Worm (Caenorhabditis elegans): ENCODE measurements around the gene srh-116.
"Not testable (repeated sequence)": the region's sequence is repeated elsewhere in the genome, so short reads cannot be mapped to it uniquely, and the experiment has no call there.

srh-116 gene

ce11 chrV:17255028-17255427, at the start of gene srh-116:
Gene srh-116 (minus strand): TSS chrV:17255128.
- TF ChIP-seq unc-62 (GFP tag; optimal IDR thresholded peaks at IDR 0.05): not testable (repeated sequence)

ce11 chrV:17303392-17303791, 48.5 kb upstream of the srh-116 start:
- TF ChIP-seq unc-62 (GFP tag; optimal IDR thresholded peaks at IDR 0.05): no peak

ce11 chrV:17302754-17303153, 47.8 kb upstream of the srh-116 start, which contains the start of gene sri-70:
Gene sri-70 (plus strand): TSS chrV:17303054.
- TF ChIP-seq unc-62 (GFP tag; optimal IDR thresholded peaks at IDR 0.05): no peak

- no peak for TF ChIP-seq unc-62 (GFP tag; optimal IDR thresholded peaks at IDR 0.05)
Measured at ce11 chrV:17301375-17301774, 46.4 kb upstream of the srh-116 start, which contains the start of gene K10G4.5. Gene K10G4.5 (minus strand): TSS chrV:17301475.

ce11 chrV:17298657-17299056, 43.7 kb upstream of the srh-116 start:
- no peak for TF ChIP-seq unc-62 (GFP tag; optimal IDR thresholded peaks at IDR 0.05)

- no peak for TF ChIP-seq unc-62 (GFP tag; optimal IDR thresholded peaks at IDR 0.05)
Measured at ce11 chrV:17296443-17296842, 41.5 kb upstream of the srh-116 start.

- TF ChIP-seq unc-62 (GFP tag; optimal IDR thresholded peaks at IDR 0.05): no peak
Measured at ce11 chrV:17292740-17293139, 37.8 kb upstream of the srh-116 start.

- no peak for TF ChIP-seq unc-62 (GFP tag; optimal IDR thresholded peaks at IDR 0.05)
Measured at ce11 chrV:17284159-17284558, 29.2 kb upstream of the srh-116 start.

ce11 chrV:17273249-17273648, 18.3 kb upstream of the srh-116 start, which contains the start of gene K10G4.10:
Gene K10G4.10 (plus strand): TSS chrV:17273549.
- no peak for TF ChIP-seq unc-62 (GFP tag; optimal IDR thresholded peaks at IDR 0.05)

ce11 chrV:17272112-17272511, 17.2 kb upstream of the srh-116 start:
- TF ChIP-seq unc-62 (GFP tag; optimal IDR thresholded peaks at IDR 0.05): no peak

ce11 chrV:17264855-17265254, 9.9 kb upstream of the srh-116 start, which contains the start of gene K10G4.3:
Gene K10G4.3 (minus strand): TSS chrV:17264955.
- TF ChIP-seq unc-62 (GFP tag; optimal IDR thresholded peaks at IDR 0.05): not testable (repeated sequence)

- TF ChIP-seq unc-62 (GFP tag; optimal IDR thresholded peaks at IDR 0.05): no peak
Measured at ce11 chrV:17261385-17261784, 6.5 kb upstream of the srh-116 start.

ce11 chrV:17258868-17259267, 3.9 kb upstream of the srh-116 start, which contains the start of gene fbxa-85:
Gene fbxa-85 (plus strand): TSS chrV:17259168.
- no peak for TF ChIP-seq unc-62 (GFP tag; optimal IDR thresholded peaks at IDR 0.05)

- no peak for TF ChIP-seq unc-62 (GFP tag; optimal IDR thresholded peaks at IDR 0.05)
Measured at ce11 chrV:17258244-17258643, 3.3 kb upstream of the srh-116 start.

ce11 chrV:17257637-17258036, 2.7 kb upstream of the srh-116 start:
- TF ChIP-seq unc-62 (GFP tag; optimal IDR thresholded peaks at IDR 0.05): no peak

- no peak for TF ChIP-seq unc-62 (GFP tag; optimal IDR thresholded peaks at IDR 0.05)
Measured at ce11 chrV:17255454-17255853, 526 bp upstream of the srh-116 start, which contains the start of gene srh-115. Gene srh-115 (plus strand): TSS chrV:17255754.

- TF ChIP-seq unc-62 (GFP tag; optimal IDR thresholded peaks at IDR 0.05): no peak
Measured at ce11 chrV:17251364-17251961, 3.5 kb downstream of the srh-116 start, which contains the start of gene Y61B8A.6. Gene Y61B8A.6 (plus strand): TSS chrV:17251911.

ce11 chrV:17248915-17249314, 6.0 kb downstream of the srh-116 start, which contains the start of gene clec-243:
Gene clec-243 (minus strand): TSS chrV:17249015.
- no peak for TF ChIP-seq unc-62 (GFP tag; optimal IDR thresholded peaks at IDR 0.05)

Measured in whole organism, dauer.